Fruit fly (Drosophila melanogaster) whole organism, pupa: ENCODE results near the gene CG18754.

ENCODE experiments used
- CG12605 ChIP-seq: fragments of 200-800 bp; sonication (Bioruptor generic); IDR thresholded peaks from 2 replicates; pipeline ENCODE4 v1.3.6; 2022; ENCODE audit warnings: missing biosample characterization, missing genetic modification characterization
- CG13204 ChIP-seq: fragments of 200-800 bp; sonication (Bioruptor generic); optimal IDR thresholded peaks from 2 replicates; lab custom pipeline; 2018; ENCODE audit warnings: missing biosample characterization, mild to moderate bottlenecking, missing genetic modification characterization, moderate library complexity
- CG15710 ChIP-seq: fragments of 200-800 bp; sonication (Bioruptor generic); optimal IDR thresholded peaks from 2 replicates; lab custom pipeline; 2018; ENCODE audit warnings: missing biosample characterization, mild to moderate bottlenecking, missing genetic modification characterization, moderate library complexity
- CG32121 ChIP-seq: fragments of 200-800 bp; sonication (Bioruptor generic); IDR thresholded peaks from 2 replicates; pipeline ENCODE4 v1.3.6; 2022; ENCODE audit warnings: missing biosample characterization, missing genetic modification characterization
- CG4496 ChIP-seq: fragments of 200-800 bp; sonication (Bioruptor generic); IDR thresholded peaks from 3 replicates; pipeline ENCODE4 v1.3.6; 2022; ENCODE audit warnings: missing biosample characterization, missing genetic modification characterization
- CG8159 ChIP-seq: fragments of 200-800 bp; sonication (Bioruptor generic); optimal IDR thresholded peaks from 3 replicates; lab custom pipeline; 2018; ENCODE audit warnings: missing biosample characterization, mild to moderate bottlenecking, missing genetic modification characterization, moderate library complexity
- Pif1A ChIP-seq: fragments of 200-800 bp; sonication (Bioruptor generic); optimal IDR thresholded peaks from 3 replicates; lab custom pipeline; 2016; ENCODE audit warnings: missing biosample characterization, missing genetic modification characterization
- Snoo ChIP-seq: fragments of 200-800 bp; sonication (Bioruptor generic); optimal IDR thresholded peaks from 3 replicates; lab custom pipeline; 2017; ENCODE audit warnings: missing biosample characterization, mild to moderate bottlenecking, missing genetic modification characterization, inconsistent platforms
- fd96Ca ChIP-seq: fragments of 200-800 bp; sonication (Bioruptor generic); IDR thresholded peaks from 3 replicates; pipeline ENCODE4 v1.3.6; 2022; ENCODE audit warnings: missing biosample characterization, missing genetic modification characterization

- no peak for TF ChIP-seq CG12605 (GFP tag; lab: Robert Waterston, UW)
- TF ChIP-seq fd96Ca (GFP tag; lab: Robert Waterston, UW), result no peak
- TF ChIP-seq CG8159 (tag; lab: Kevin White, UChicago), result no peak
- no peak for TF ChIP-seq CG32121 (GFP tag; lab: Robert Waterston, UW)
- no peak for TF ChIP-seq CG4496 (GFP tag; lab: Robert Waterston, UW)
- TF ChIP-seq Snoo (tag; lab: Kevin White, UChicago), result no peak
- TF ChIP-seq Pif1A (GFP tag; lab: Kevin White, UChicago), result no peak
- TF ChIP-seq CG15710 (tag; lab: Kevin White, UChicago), result no peak
- TF ChIP-seq CG13204 (GFP tag; lab: Kevin White, UChicago), result no peak
Observed at dm6 chr3R:23662782-23663181, 21.1 kb upstream of the CG18754 start.
